Worm (Caenorhabditis elegans) whole organism, L4 larva: ENCODE measurements around the gene Y75B8A.37.

Source experiments
- F10B5.3 ChIP-seq: sonication (generic microtip); optimal IDR thresholded peaks from 2 replicates; lab custom pipeline; 2016; ENCODE audit warnings: mild to moderate bottlenecking, missing genetic modification characterization, missing compliant biosample characterization
- F44E2.7 ChIP-seq: fragments of 200-800 bp; sonication (Bioruptor generic); IDR thresholded peaks from 2 replicates; pipeline ENCODE4 v2.1.2; 2022; ENCODE audit warnings: missing genetic modification characterization, missing compliant biosample characterization
- T26A8.4 ChIP-seq: fragments of 200-800 bp; sonication (Bioruptor generic); IDR thresholded peaks from 2 replicates; pipeline ENCODE4 v1.3.6; 2022; ENCODE audit warnings: missing genetic modification characterization, missing compliant biosample characterization
- Y48G9A.11 ChIP-seq: fragments of 200-800 bp; sonication (Bioruptor generic); IDR thresholded peaks from 2 replicates; pipeline ENCODE4 v1.3.6; 2022; ENCODE audit warnings: missing genetic modification reagents, missing genetic modification characterization, missing compliant biosample characterization
- Y5F2A.4 ChIP-seq: fragments of 200-800 bp; sonication (Bioruptor generic); optimal IDR thresholded peaks from 2 replicates; lab custom pipeline; 2018; ENCODE audit warnings: mild to moderate bottlenecking, missing genetic modification characterization, missing compliant biosample characterization
- aha-1 ChIP-seq: fragments of 150-350 bp; peaks from one replicate; lab custom pipeline; 2014; ENCODE audit warnings: missing biosample characterization, missing genetic modification characterization
- ceh-62 ChIP-seq: sonication (generic microtip); optimal IDR thresholded peaks from 2 replicates; lab custom pipeline; 2017; ENCODE audit warnings: missing biosample characterization, missing genetic modification characterization
- cey-2 ChIP-seq: sonication (generic microtip); optimal IDR thresholded peaks from 3 replicates; lab custom pipeline; 2017; ENCODE audit warnings: missing genetic modification characterization, mild to moderate bottlenecking, missing compliant biosample characterization, antibody characterized with exemption, borderline replicate concordance; ENCODE audit not compliant: insufficient read depth
- ctbp-1 ChIP-seq: fragments of 200-800 bp; sonication (Bioruptor generic); IDR thresholded peaks from 2 replicates; pipeline ENCODE4 v1.3.6; 2022; ENCODE audit warnings: missing genetic modification reagents, missing genetic modification characterization, missing compliant biosample characterization
- daf-16 ChIP-seq, 3 experiments: sonication (generic microtip); optimal IDR thresholded peaks; 2 replicates each; lab custom pipeline; 2016 to 2017; ENCODE audit warnings: missing genetic modification characterization in 3 of 3, missing genetic modification reagents in 3 of 3, mild to moderate bottlenecking in 2 of 3, missing compliant biosample characterization in 2 of 3, missing biosample characterization in 1 of 3, moderate library complexity in 1 of 3
- daf-8 ChIP-seq: fragments of 200-800 bp; sonication (Bioruptor generic); IDR thresholded peaks from 2 replicates; pipeline ENCODE4 v1.3.6; 2022; ENCODE audit warnings: missing genetic modification characterization, missing compliant biosample characterization
- dmd-6 ChIP-seq: fragments of 200-800 bp; sonication (Bioruptor generic); IDR thresholded peaks from 2 replicates; pipeline ENCODE4 v1.3.6; 2022; ENCODE audit warnings: missing genetic modification reagents, missing genetic modification characterization, missing compliant biosample characterization
- dmd-8 ChIP-seq: fragments of 200-800 bp; sonication (Bioruptor generic); IDR thresholded peaks from 2 replicates; pipeline ENCODE4 v1.3.6; 2022; ENCODE audit warnings: missing genetic modification characterization, missing compliant biosample characterization
- duxl-1 ChIP-seq: sonication (generic microtip); optimal IDR thresholded peaks from 2 replicates; lab custom pipeline; 2016; ENCODE audit warnings: mild to moderate bottlenecking, missing genetic modification characterization, moderate library complexity, missing compliant biosample characterization; ENCODE audit not compliant: poor library complexity
- fos-1 ChIP-seq: fragments of 150-350 bp; optimal IDR thresholded peaks from 2 replicates; lab custom pipeline; 2014; ENCODE audit warnings: missing biosample characterization, missing genetic modification characterization
- gei-8 ChIP-seq: fragments of 200-800 bp; sonication (Bioruptor generic); optimal IDR thresholded peaks from 2 replicates; lab custom pipeline; 2018; ENCODE audit warnings: mild to moderate bottlenecking, missing genetic modification characterization, missing compliant biosample characterization
- hif-1 ChIP-seq, 2 experiments: sonication (generic microtip); optimal IDR thresholded peaks; 2 replicates each; lab custom pipeline; 2016 to 2017; ENCODE audit warnings: missing compliant biosample characterization in 2 of 2, missing genetic modification characterization in 2 of 2, missing genetic modification reagents in 2 of 2, missing genotype in 2 of 2, mild to moderate bottlenecking in 1 of 2
- hlh-11 ChIP-seq: fragments of 200-800 bp; sonication (Bioruptor generic); optimal IDR thresholded peaks from 2 replicates; lab custom pipeline; 2018; ENCODE audit warnings: mild to moderate bottlenecking, missing genetic modification characterization, missing compliant biosample characterization
- hlh-30 ChIP-seq: sonication (generic microtip); optimal IDR thresholded peaks from 2 replicates; lab custom pipeline; 2017; ENCODE audit warnings: antibody characterized with exemption, mild to moderate bottlenecking, missing genetic modification characterization, missing compliant biosample characterization; ENCODE audit not compliant: insufficient read depth
- jun-1 ChIP-seq: fragments of 150-350 bp; optimal IDR thresholded peaks from 2 replicates; lab custom pipeline; 2014; ENCODE audit warnings: missing biosample characterization, missing genetic modification reagents, missing genetic modification characterization
- lin-13 ChIP-seq: fragments of 150-350 bp; optimal IDR thresholded peaks from 2 replicates; lab custom pipeline; 2014; ENCODE audit warnings: missing biosample characterization, missing genetic modification reagents, missing genetic modification characterization
- madf-5 ChIP-seq, 2 experiments: fragments of 200-800 bp; sonication (Bioruptor generic); IDR thresholded peaks; 2 replicates each; pipeline ENCODE4 v1.3.6; 2022; ENCODE audit warnings: missing compliant biosample characterization in 2 of 2, missing genetic modification characterization in 2 of 2
- mes-2 ChIP-seq: sonication (generic microtip); optimal IDR thresholded peaks from 2 replicates; lab custom pipeline; 2016; ENCODE audit warnings: missing genotype, mild to moderate bottlenecking, missing genetic modification characterization, missing compliant biosample characterization; ENCODE audit not compliant: poor library complexity, severe bottlenecking
- mxl-2 ChIP-seq: fragments of 200-800 bp; sonication (Bioruptor generic); conservative IDR thresholded peaks from 2 replicates; pipeline ENCODE4 v1.3.6; 2022; ENCODE audit warnings: missing genetic modification reagents, missing genetic modification characterization, missing compliant biosample characterization
- nhr-237 ChIP-seq: sonication (generic microtip); optimal IDR thresholded peaks from 2 replicates; lab custom pipeline; 2017; ENCODE audit warnings: missing biosample characterization, missing genetic modification characterization
- nhr-25 ChIP-seq: sonication (generic microtip); optimal IDR thresholded peaks from 2 replicates; lab custom pipeline; 2017; ENCODE audit warnings: missing genetic modification characterization, mild to moderate bottlenecking, missing compliant biosample characterization, antibody characterized with exemption, moderate library complexity, borderline replicate concordance; ENCODE audit not compliant: insufficient read depth
- nhr-28 ChIP-seq: fragments of 150-350 bp; optimal IDR thresholded peaks from 2 replicates; lab custom pipeline; 2014; ENCODE audit warnings: missing biosample characterization, missing genetic modification characterization
- nhr-6 ChIP-seq: fragments of 150-350 bp; optimal IDR thresholded peaks from 2 replicates; lab custom pipeline; 2014; ENCODE audit warnings: missing biosample characterization, missing genetic modification characterization
- pha-4 ChIP-seq, 2 experiments: fragments of 150-350 bp in 1 of 2; fragments of 200-800 bp in 1 of 2; sonication (Bioruptor generic) in 1 of 2; IDR thresholded peaks in 1 of 2; optimal IDR thresholded peaks in 1 of 2; 2 replicates each; pipeline versions ENCODE4 v1.3.6 to Lab custom; 2014 to 2022; ENCODE audit warnings: missing genetic modification characterization in 2 of 2, missing genetic modification reagents in 2 of 2, missing biosample characterization in 1 of 2, missing compliant biosample characterization in 1 of 2
- php-3 ChIP-seq: fragments of 200-800 bp; sonication (Bioruptor generic); IDR thresholded peaks from 2 replicates; pipeline ENCODE4 v1.3.6; 2022; ENCODE audit warnings: missing genetic modification reagents, missing genetic modification characterization, missing compliant biosample characterization
- pqm-1 ChIP-seq: sonication (generic microtip); optimal IDR thresholded peaks from 2 replicates; lab custom pipeline; 2017; ENCODE audit warnings: missing biosample characterization, missing genetic modification characterization
- rbr-2 ChIP-seq: sonication (generic microtip); optimal IDR thresholded peaks from 2 replicates; lab custom pipeline; 2016; ENCODE audit warnings: missing genotype, missing genetic modification characterization, missing compliant biosample characterization
- saeg-2 ChIP-seq: fragments of 200-800 bp; sonication (Bioruptor generic); IDR thresholded peaks from 2 replicates; pipeline ENCODE4 v1.3.6; 2022; ENCODE audit warnings: missing genetic modification reagents, missing genetic modification characterization, missing compliant biosample characterization
- set-16 ChIP-seq: fragments of 200-800 bp; sonication (Bioruptor generic); IDR thresholded peaks from 2 replicates; pipeline ENCODE4 v1.3.6; 2022; ENCODE audit warnings: missing genetic modification reagents, missing genetic modification characterization, missing compliant biosample characterization
- snpc-1.2 ChIP-seq: fragments of 200-800 bp; sonication (Bioruptor generic); IDR thresholded peaks from 2 replicates; pipeline ENCODE4 v1.3.6; 2022; ENCODE audit warnings: missing genetic modification reagents, missing genetic modification characterization, missing compliant biosample characterization
- spr-3 ChIP-seq: fragments of 200-800 bp; sonication (Bioruptor generic); optimal IDR thresholded peaks from 2 replicates; lab custom pipeline; 2018; ENCODE audit warnings: mild to moderate bottlenecking, missing genetic modification characterization, missing compliant biosample characterization
- tag-97 ChIP-seq: fragments of 200-800 bp; sonication (Bioruptor generic); IDR thresholded peaks from 2 replicates; pipeline ENCODE4 v1.3.6; 2022; ENCODE audit warnings: missing genetic modification characterization, missing compliant biosample characterization
- tra-1 ChIP-seq: fragments of 200-800 bp; sonication (Bioruptor generic); IDR thresholded peaks from 2 replicates; pipeline ENCODE4 v1.3.6; 2022; ENCODE audit warnings: missing genetic modification reagents, missing genetic modification characterization, missing compliant biosample characterization
- unc-39 ChIP-seq: sonication (generic microtip); optimal IDR thresholded peaks from 2 replicates; lab custom pipeline; 2017; ENCODE audit warnings: missing biosample characterization, missing genetic modification characterization
- unc-62 ChIP-seq, 3 experiments: fragments of 150-350 bp in 1 of 3; sonication (generic microtip); optimal IDR thresholded peaks in 2 of 3; peaks in 1 of 3; 1 replicate in 1 of 3; 2 replicates in 2 of 3; lab custom pipeline; 2014 to 2017; ENCODE audit warnings: missing biosample characterization in 3 of 3, missing genetic modification characterization in 3 of 3, missing genetic modification reagents in 3 of 3, missing genotype in 1 of 3
- zfp-3 ChIP-seq: fragments of 200-800 bp; sonication (Bioruptor generic); conservative IDR thresholded peaks from 2 replicates; pipeline ENCODE4 v1.3.6; 2022; ENCODE audit warnings: missing genetic modification reagents, missing genetic modification characterization, missing compliant biosample characterization
- zip-2 ChIP-seq: fragments of 150-350 bp; optimal IDR thresholded peaks from 2 replicates; lab custom pipeline; 2014; ENCODE audit warnings: missing biosample characterization, missing genetic modification characterization
- ztf-11 ChIP-seq: fragments of 150-350 bp; optimal IDR thresholded peaks from 2 replicates; lab custom pipeline; 2014; ENCODE audit warnings: missing biosample characterization, missing genetic modification characterization
- ztf-7 ChIP-seq: fragments of 150-350 bp; optimal IDR thresholded peaks from 2 replicates; lab custom pipeline; 2014; ENCODE audit warnings: missing biosample characterization, missing genetic modification characterization

Gene Y75B8A.37

ce11 chrIII:12307475-12307874, 7.8 kb upstream of the Y75B8A.37 start, which contains the start of gene pqn-92 (continued):
- no peak for TF ChIP-seq cey-2 (tag; lab: Kevin White, UChicago)
- no peak for TF ChIP-seq mxl-2
- peak; percentile 65 for TF ChIP-seq nhr-28 (tag; lab: Kevin White, UChicago)
- no peak for TF ChIP-seq F44E2.7 (GFP tag; lab: Robert Waterston, UW)
- no peak for TF ChIP-seq saeg-2 (GFP tag; lab: Robert Waterston, UW)
- TF ChIP-seq hlh-11 (tag; lab: Kevin White, UChicago), result peak; percentile 27
- peak; percentile 99 for TF ChIP-seq nhr-6 (tag; lab: Kevin White, UChicago)
- TF ChIP-seq Y48G9A.11 (GFP tag; lab: Robert Waterston, UW), result no peak
- no peak for TF ChIP-seq zfp-3 (GFP tag; lab: Robert Waterston, UW)
- TF ChIP-seq mes-2, result no peak

ce11 chrIII:12312886-12313285, 2.4 kb upstream of the Y75B8A.37 start, which contains the start of gene Y75B8A.39:
Gene Y75B8A.39, plus strand, starts transcription at chrIII:12313186.
- TF ChIP-seq unc-39, result no peak
- TF ChIP-seq ceh-62 (tag; lab: Kevin White, UChicago), result no peak
- TF ChIP-seq hlh-11 (tag; lab: Kevin White, UChicago), result no peak
- 0 out of 2 replicates have a peak, but pooled peaks have one; percentile 17 for TF ChIP-seq php-3 (GFP tag; lab: Robert Waterston, UW)
- peak; percentile 20 for TF ChIP-seq pqm-1 (tag; lab: Kevin White, UChicago)
- TF ChIP-seq hif-1 (tag; optimal IDR thresholded peaks at IDR 0.05; lab: Kevin White, UChicago), result no peak
- no peak for TF ChIP-seq aha-1 (tag; lab: Kevin White, UChicago)
- no peak for TF ChIP-seq F10B5.3 (tag; lab: Kevin White, UChicago)

- TF ChIP-seq snpc-1.2 (GFP tag; lab: Robert Waterston, UW), result no peak
- no peak for TF ChIP-seq ztf-11
- TF ChIP-seq fos-1, result no peak
- no peak for TF ChIP-seq spr-3 (GFP tag; lab: Kevin White, UChicago)
- no peak for TF ChIP-seq cey-2 (tag; lab: Kevin White, UChicago)
- TF ChIP-seq daf-8 (GFP tag; lab: Robert Waterston, UW), result no peak
- no peak for TF ChIP-seq ctbp-1
- TF ChIP-seq set-16 (GFP tag; lab: Robert Waterston, UW), result no peak
- no peak for TF ChIP-seq zip-2
- TF ChIP-seq Y5F2A.4 (GFP tag; lab: Kevin White, UChicago), result no peak
- no peak for TF ChIP-seq tag-97 (GFP tag; lab: Robert Waterston, UW)
- no peak for TF ChIP-seq unc-39
- peak; percentile 49 for TF ChIP-seq hlh-30 (tag; lab: Kevin White, UChicago)
- TF ChIP-seq nhr-25 (tag; lab: Kevin White, UChicago), result no peak
- TF ChIP-seq ztf-7 (tag; lab: Kevin White, UChicago), result no peak
- peak; percentile 86 for TF ChIP-seq dmd-6
- TF ChIP-seq daf-16 (GFP tag; optimal IDR thresholded peaks at IDR 0.05; lab: Kevin White, UChicago), result no peak
- TF ChIP-seq daf-16 (tag; optimal IDR thresholded peaks at IDR 0.05; lab: Kevin White, UChicago), result peak; percentile 88
- TF ChIP-seq hlh-11 (tag; lab: Kevin White, UChicago), result peak; percentile 79
- TF ChIP-seq T26A8.4 (GFP tag; lab: Robert Waterston, UW), result no peak
- TF ChIP-seq nhr-28 (tag; lab: Kevin White, UChicago), result peak; percentile 83
- TF ChIP-seq mes-2, result peak; percentile 4
- TF ChIP-seq pqm-1 (tag; lab: Kevin White, UChicago), result peak; percentile 86
- no peak for TF ChIP-seq nhr-237 (tag; lab: Kevin White, UChicago)
- no peak for TF ChIP-seq madf-5 (GFP tag; IDR thresholded peaks at IDR 0.05; lab: Robert Waterston, UW)
- TF ChIP-seq unc-62 (GFP tag; optimal IDR thresholded peaks at IDR 0.05 in 1 of 2; lab: Kevin White, UChicago), result peak in 1 of 2 experiments; percentile 90
- TF ChIP-seq unc-62 (tag; optimal IDR thresholded peaks at IDR 0.05; lab: Kevin White, UChicago), result no peak
- TF ChIP-seq tra-1 (GFP tag; lab: Robert Waterston, UW), result no peak
- peak; percentile 38 for TF ChIP-seq lin-13 (GFP tag; lab: Kevin White, UChicago)
- TF ChIP-seq rbr-2 (tag; lab: Kevin White, UChicago), result no peak
- no peak for TF ChIP-seq jun-1
- no peak for TF ChIP-seq pha-4 (GFP tag; IDR thresholded peaks at IDR 0.05; lab: Robert Waterston, UW)
- TF ChIP-seq pha-4 (tag; optimal IDR thresholded peaks at IDR 0.05; lab: Kevin White, UChicago), result no peak
- TF ChIP-seq duxl-1 (tag; lab: Kevin White, UChicago), result no peak
- no peak for TF ChIP-seq dmd-8 (GFP tag; lab: Robert Waterston, UW)
- no peak for TF ChIP-seq gei-8 (GFP tag; lab: Kevin White, UChicago)
Measured at ce11 chrIII:12317492-12317891, 2.2 kb downstream of the Y75B8A.37 start.
